Worm (Caenorhabditis elegans) whole organism, mixed stage, embryonic: Measurements from ENCODE around the gene ZK1248.5.

Experiments used
- M03D4.4 ChIP-seq: sonication (generic microtip); optimal IDR thresholded peaks from 2 replicates; lab custom pipeline; 2017; ENCODE audit warnings: mild to moderate bottlenecking, missing genetic modification characterization, missing compliant biosample characterization
- bed-3 ChIP-seq: fragments of 200-800 bp; sonication (Bioruptor generic); optimal IDR thresholded peaks from 3 replicates; lab custom pipeline; 2018; ENCODE audit warnings: mild to moderate bottlenecking, missing genetic modification characterization, moderate library complexity, missing compliant biosample characterization
- blmp-1 ChIP-seq: fragments of 150-350 bp; optimal IDR thresholded peaks from 2 replicates; lab custom pipeline; 2014; ENCODE audit warnings: missing biosample characterization, missing genetic modification characterization
- ceh-39 ChIP-seq: fragments of 150-350 bp; optimal IDR thresholded peaks from 2 replicates; lab custom pipeline; 2014; ENCODE audit warnings: missing biosample characterization, missing genetic modification characterization
- ceh-43 ChIP-seq: fragments of 200-800 bp; sonication (Bioruptor generic); optimal IDR thresholded peaks from 2 replicates; lab custom pipeline; 2018; ENCODE audit warnings: mild to moderate bottlenecking, missing genetic modification characterization, moderate library complexity, missing compliant biosample characterization
- ceh-83 ChIP-seq: fragments of 200-800 bp; sonication (Bioruptor generic); optimal IDR thresholded peaks from 2 replicates; lab custom pipeline; 2018; ENCODE audit warnings: mild to moderate bottlenecking, missing genetic modification characterization, missing compliant biosample characterization
- ces-1 ChIP-seq: fragments of 150-350 bp; optimal IDR thresholded peaks from 2 replicates; lab custom pipeline; 2014; ENCODE audit warnings: missing biosample characterization, missing genetic modification reagents, missing genetic modification characterization
- cnd-1 ChIP-seq: fragments of 200-800 bp; sonication (Bioruptor generic); optimal IDR thresholded peaks from 2 replicates; lab custom pipeline; 2018; ENCODE audit warnings: mild to moderate bottlenecking, missing genetic modification characterization, missing compliant biosample characterization
- drap-1 ChIP-seq: fragments of 200-800 bp; sonication (Bioruptor generic); optimal IDR thresholded peaks from 3 replicates; lab custom pipeline; 2018; ENCODE audit warnings: mild to moderate bottlenecking, missing genetic modification characterization, missing compliant biosample characterization
- elt-1 ChIP-seq: sonication (generic microtip); optimal IDR thresholded peaks from 2 replicates; lab custom pipeline; 2017; ENCODE audit warnings: missing genetic modification characterization, mild to moderate bottlenecking, missing compliant biosample characterization, antibody characterized with exemption, moderate library complexity, borderline replicate concordance; ENCODE audit not compliant: insufficient read depth
- elt-3 ChIP-seq: fragments of 150-350 bp; optimal IDR thresholded peaks from 2 replicates; lab custom pipeline; 2014; ENCODE audit warnings: missing biosample characterization, missing genetic modification characterization
- flh-1 ChIP-seq: fragments of 200-800 bp; sonication (Bioruptor generic); optimal IDR thresholded peaks from 2 replicates; lab custom pipeline; 2018; ENCODE audit warnings: mild to moderate bottlenecking, missing genetic modification characterization, moderate library complexity, missing compliant biosample characterization
- ham-2 ChIP-seq: fragments of 200-800 bp; sonication (Bioruptor generic); optimal IDR thresholded peaks from 2 replicates; lab custom pipeline; 2018; ENCODE audit warnings: mild to moderate bottlenecking, missing genetic modification characterization, missing compliant biosample characterization
- hlh-1 ChIP-seq: fragments of 150-350 bp; optimal IDR thresholded peaks from 2 replicates; lab custom pipeline; 2014; ENCODE audit warnings: missing biosample characterization, missing genetic modification reagents, missing genetic modification characterization
- lin-13 ChIP-seq: fragments of 150-350 bp; optimal IDR thresholded peaks from 2 replicates; lab custom pipeline; 2014; ENCODE audit warnings: missing biosample characterization, missing genetic modification characterization
- lin-32 ChIP-seq: fragments of 200-800 bp; sonication (Bioruptor generic); optimal IDR thresholded peaks from 2 replicates; lab custom pipeline; 2018; ENCODE audit warnings: mild to moderate bottlenecking, missing genetic modification characterization, missing compliant biosample characterization
- mab-5 ChIP-seq: fragments of 150-350 bp; optimal IDR thresholded peaks from 2 replicates; lab custom pipeline; 2014; ENCODE audit warnings: missing biosample characterization, missing genetic modification characterization
- mep-1 ChIP-seq: fragments of 150-350 bp; optimal IDR thresholded peaks from 2 replicates; lab custom pipeline; 2017; ENCODE audit warnings: missing biosample characterization, missing genetic modification reagents, missing genetic modification characterization, inconsistent platforms
- mls-2 ChIP-seq: sonication (generic microtip); optimal IDR thresholded peaks from 2 replicates; lab custom pipeline; 2016; ENCODE audit warnings: mild to moderate bottlenecking, missing genetic modification characterization, moderate library complexity, missing compliant biosample characterization
- nhr-12 ChIP-seq: fragments of 150-350 bp; optimal IDR thresholded peaks from 2 replicates; lab custom pipeline; 2014; ENCODE audit warnings: missing biosample characterization, missing genetic modification characterization
- nhr-2 ChIP-seq: fragments of 150-350 bp; optimal IDR thresholded peaks from 2 replicates; lab custom pipeline; 2014; ENCODE audit warnings: missing biosample characterization, missing genetic modification characterization
- nhr-237 ChIP-seq: fragments of 150-350 bp; optimal IDR thresholded peaks from 2 replicates; lab custom pipeline; 2014; ENCODE audit warnings: missing biosample characterization, missing genetic modification characterization
- nhr-28 ChIP-seq: fragments of 150-350 bp; optimal IDR thresholded peaks from 2 replicates; lab custom pipeline; 2014; ENCODE audit warnings: missing biosample characterization, missing genetic modification characterization
- nhr-76 ChIP-seq: sonication (generic microtip); optimal IDR thresholded peaks from 2 replicates; lab custom pipeline; 2017; ENCODE audit warnings: missing biosample characterization, missing genetic modification characterization
- pha-4 ChIP-seq: fragments of 150-350 bp; optimal IDR thresholded peaks from 2 replicates; lab custom pipeline; 2018; ENCODE audit warnings: missing biosample characterization, missing genetic modification reagents, missing genetic modification characterization
- sem-2 ChIP-seq: fragments of 200-800 bp; sonication (Bioruptor generic); optimal IDR thresholded peaks from 2 replicates; lab custom pipeline; 2018; ENCODE audit warnings: mild to moderate bottlenecking, missing genetic modification characterization, missing compliant biosample characterization
- snpc-4 ChIP-seq: fragments of 150-350 bp; optimal IDR thresholded peaks from 2 replicates; lab custom pipeline; 2014; ENCODE audit warnings: missing biosample characterization, missing genetic modification characterization
- sptf-1 ChIP-seq: sonication (generic microtip); optimal IDR thresholded peaks from 2 replicates; lab custom pipeline; 2017; ENCODE audit warnings: mild to moderate bottlenecking, missing genetic modification characterization, moderate library complexity, missing compliant biosample characterization
- tbx-8 ChIP-seq: fragments of 200-800 bp; sonication (Bioruptor generic); optimal IDR thresholded peaks from 2 replicates; lab custom pipeline; 2018; ENCODE audit warnings: mild to moderate bottlenecking, missing genetic modification characterization, moderate library complexity, missing compliant biosample characterization
- unc-120 ChIP-seq: sonication (generic microtip); optimal IDR thresholded peaks from 2 replicates; lab custom pipeline; 2017; ENCODE audit warnings: missing genetic modification characterization, missing compliant biosample characterization; ENCODE audit not compliant: poor library complexity, severe bottlenecking
- unc-39 ChIP-seq: fragments of 150-350 bp; optimal IDR thresholded peaks from 2 replicates; lab custom pipeline; 2014; ENCODE audit warnings: missing biosample characterization, missing genetic modification characterization
- unc-62 ChIP-seq: fragments of 150-350 bp; optimal IDR thresholded peaks from 2 replicates; lab custom pipeline; 2014; ENCODE audit warnings: missing biosample characterization, missing genetic modification reagents, missing genetic modification characterization
- zip-8 ChIP-seq: fragments of 150-350 bp; optimal IDR thresholded peaks from 2 replicates; lab custom pipeline; 2014; ENCODE audit warnings: missing biosample characterization, missing genetic modification characterization
- ztf-11 ChIP-seq: fragments of 150-350 bp; optimal IDR thresholded peaks from 2 replicates; lab custom pipeline; 2014; ENCODE audit warnings: missing biosample characterization, missing genetic modification characterization

ZK1248.5 gene

DNA sequence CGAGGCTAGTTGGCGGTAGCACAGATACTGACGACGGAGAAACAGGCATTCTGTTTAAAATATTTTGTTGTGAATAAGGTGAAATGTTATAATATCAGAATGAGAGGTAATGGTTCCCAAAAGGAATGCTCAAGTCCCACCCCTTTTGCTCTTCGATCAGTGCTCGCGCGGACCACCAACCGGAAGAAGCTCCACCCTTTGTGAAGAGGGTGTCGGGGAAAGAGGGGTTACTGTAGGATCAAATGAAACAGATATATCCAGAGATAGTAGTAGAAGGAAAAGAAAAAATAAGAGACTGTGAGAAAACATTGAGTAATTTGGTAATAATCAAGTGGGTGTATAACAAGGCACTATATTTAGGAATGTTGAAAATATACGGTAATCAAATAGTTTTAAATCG is 36.2 kb upstream of the ZK1248.5 start, which contains the start of the genes dmd-5 and F10C1.1:
Gene dmd-5 (minus strand): TSS at position 101 of the 400 bp plus-strand sequence.
Gene F10C1.1 (plus strand): TSS at position 110 of the 400 bp plus-strand sequence.
- TF ChIP-seq ceh-43 (GFP tag; lab: Kevin White, UChicago): no peak
- TF ChIP-seq ces-1: no peak
- no peak for TF ChIP-seq blmp-1 (tag; lab: Kevin White, UChicago)
- no peak for TF ChIP-seq M03D4.4 (tag; lab: Kevin White, UChicago)
- no peak for TF ChIP-seq nhr-76 (tag; lab: Kevin White, UChicago)
- TF ChIP-seq ztf-11 (tag; lab: Kevin White, UChicago): no peak
- TF ChIP-seq elt-3: no peak
- TF ChIP-seq lin-13: no peak
- TF ChIP-seq flh-1 (GFP tag; lab: Kevin White, UChicago): no peak
- no peak for TF ChIP-seq nhr-12
- no peak for TF ChIP-seq ceh-83 (GFP tag; lab: Kevin White, UChicago)
- TF ChIP-seq cnd-1 (tag; lab: Kevin White, UChicago): no peak
- no peak for TF ChIP-seq unc-39 (tag; lab: Kevin White, UChicago)
- no peak for TF ChIP-seq bed-3 (GFP tag; lab: Kevin White, UChicago)
- no peak for TF ChIP-seq mab-5 (tag; lab: Kevin White, UChicago)
- TF ChIP-seq pha-4: no peak
- no peak for TF ChIP-seq ceh-39 (tag; lab: Kevin White, UChicago)
- TF ChIP-seq unc-120 (tag; lab: Kevin White, UChicago): no peak
- TF ChIP-seq sptf-1 (tag; lab: Kevin White, UChicago): no peak

ce11 chrII:5774879-5775278 is 35.4 kb upstream of the ZK1248.5 start:
- TF ChIP-seq bed-3 (GFP tag; lab: Kevin White, UChicago): no peak
- no peak for TF ChIP-seq sem-2 (GFP tag; lab: Kevin White, UChicago)
- TF ChIP-seq cnd-1 (tag; lab: Kevin White, UChicago): no peak
- no peak for TF ChIP-seq ces-1
- TF ChIP-seq nhr-28: no peak
- TF ChIP-seq blmp-1 (tag; lab: Kevin White, UChicago): no peak
- TF ChIP-seq pha-4: no peak
- no peak for TF ChIP-seq elt-1
- TF ChIP-seq nhr-76 (tag; lab: Kevin White, UChicago): no peak
- no peak for TF ChIP-seq flh-1 (GFP tag; lab: Kevin White, UChicago)
- TF ChIP-seq ham-2: no peak
- TF ChIP-seq snpc-4 (tag; lab: Kevin White, UChicago): no peak
- no peak for TF ChIP-seq mep-1 (tag; lab: Kevin White, UChicago)
- no peak for TF ChIP-seq drap-1 (GFP tag; lab: Kevin White, UChicago)

- peak; percentile 94 for TF ChIP-seq nhr-2 (tag; lab: Kevin White, UChicago)
- no peak for TF ChIP-seq lin-32
These were observed 32.9 kb upstream of the ZK1248.5 start for ce11 chrII:5777372-5777771.

ce11 chrII:5779866-5780265 is 30.4 kb upstream of the ZK1248.5 start:
- TF ChIP-seq nhr-28 (no peak), pha-4 (no peak), hlh-1 (tag; lab: Kevin White, UChicago) (peak; percentile 18), M03D4.4 (tag; lab: Kevin White, UChicago) (no peak), ces-1 (peak; percentile 44), unc-120 (tag; lab: Kevin White, UChicago) (peak; percentile 42), ceh-43 (GFP tag; lab: Kevin White, UChicago) (no peak), mep-1 (tag; lab: Kevin White, UChicago) (no peak), nhr-237 (tag; lab: Kevin White, UChicago) (no peak)

DNA sequence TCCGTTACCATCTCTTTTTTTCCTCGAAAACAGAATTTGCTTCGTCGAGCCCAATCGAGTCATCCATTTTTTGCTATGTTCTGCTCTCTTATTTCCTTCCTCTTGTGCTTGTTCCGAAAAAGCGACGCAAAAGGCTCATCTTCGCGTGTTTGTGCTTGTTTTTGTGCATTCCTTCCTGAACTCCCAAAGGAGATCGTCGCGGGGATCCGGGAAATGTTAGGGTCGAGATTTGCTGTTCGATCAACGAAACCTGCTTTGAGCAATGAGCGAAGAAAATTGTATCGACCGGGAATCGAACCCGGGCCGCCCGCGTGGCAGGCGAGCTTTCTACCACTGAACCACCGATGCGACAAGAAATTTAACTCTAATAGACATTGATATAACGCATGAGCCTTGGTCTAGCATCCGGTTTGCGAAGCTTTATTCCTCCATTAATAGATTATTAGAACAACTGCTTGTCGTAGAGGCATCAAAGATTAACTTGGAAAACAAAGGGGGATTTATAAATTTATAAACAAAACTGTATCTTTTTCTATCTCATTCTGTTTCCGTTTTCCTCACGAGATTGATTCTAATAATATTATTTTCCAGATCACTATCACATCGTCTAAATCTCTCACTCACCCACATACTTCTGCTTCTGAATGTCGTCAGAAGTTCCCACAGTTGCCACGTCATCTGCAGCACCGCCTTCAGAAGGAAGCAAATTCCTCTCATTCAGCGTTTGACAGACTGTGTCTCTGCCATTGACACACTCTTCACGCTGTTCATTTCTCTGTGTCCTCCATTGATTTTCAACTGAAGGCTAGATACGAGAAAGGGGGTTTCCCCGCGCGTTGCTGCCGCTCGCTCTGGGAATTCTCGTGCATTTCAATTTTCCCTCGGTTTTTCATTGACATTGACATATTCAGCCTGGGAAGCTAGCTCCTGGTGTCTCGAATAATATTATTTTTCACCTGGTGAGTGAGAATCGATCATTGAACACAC is 28.1 kb upstream of the ZK1248.5 start, which contains the start of gene K05F1.6:
Gene K05F1.6 (plus strand): TSS at position 586 of the 987 bp plus-strand sequence.
- TF ChIP-seq lin-32: peak; percentile 45
- peak; percentile 65 for TF ChIP-seq sem-2 (GFP tag; lab: Kevin White, UChicago)
- no peak for TF ChIP-seq ztf-11 (tag; lab: Kevin White, UChicago)
- no peak for TF ChIP-seq nhr-28
- no peak for TF ChIP-seq ceh-39 (tag; lab: Kevin White, UChicago)
- peak; percentile 16 for TF ChIP-seq pha-4
- TF ChIP-seq elt-3: no peak
- peak; percentile 70 for TF ChIP-seq M03D4.4 (tag; lab: Kevin White, UChicago)
- peak; percentile 78 for TF ChIP-seq ceh-83 (GFP tag; lab: Kevin White, UChicago)
- no peak for TF ChIP-seq mep-1 (tag; lab: Kevin White, UChicago)
- no peak for TF ChIP-seq zip-8 (tag; lab: Kevin White, UChicago)
- no peak for TF ChIP-seq unc-39 (tag; lab: Kevin White, UChicago)
- no peak for TF ChIP-seq nhr-237 (tag; lab: Kevin White, UChicago)
- TF ChIP-seq flh-1 (GFP tag; lab: Kevin White, UChicago): peak; percentile 52
- TF ChIP-seq hlh-1 (tag; lab: Kevin White, UChicago): peak; percentile 10
- TF ChIP-seq ceh-43 (GFP tag; lab: Kevin White, UChicago): peak; percentile 10
- peak; percentile 64 for TF ChIP-seq cnd-1 (tag; lab: Kevin White, UChicago)
- TF ChIP-seq blmp-1 (tag; lab: Kevin White, UChicago): no peak
- peak; percentile 72 for TF ChIP-seq mls-2
- TF ChIP-seq snpc-4 (tag; lab: Kevin White, UChicago): no peak
- no peak for TF ChIP-seq elt-1
- TF ChIP-seq nhr-76 (tag; lab: Kevin White, UChicago): no peak
- no peak for TF ChIP-seq nhr-2 (tag; lab: Kevin White, UChicago)
- TF ChIP-seq bed-3 (GFP tag; lab: Kevin White, UChicago): peak; percentile 44
- no peak for TF ChIP-seq nhr-12
- peak; percentile 76 for TF ChIP-seq ham-2
- peak; percentile 36 for TF ChIP-seq tbx-8
- TF ChIP-seq lin-13: peak; percentile 12
- peak; percentile 81 for TF ChIP-seq sptf-1 (tag; lab: Kevin White, UChicago)
- TF ChIP-seq unc-62 (GFP tag; lab: Kevin White, UChicago): no peak
